Worm (Caenorhabditis elegans) whole organism, early embryonic: ENCODE data around the gene mrpl-1.

ENCODE experiments used
- B0310.2 ChIP-seq: sonication (generic microtip); optimal IDR thresholded peaks from 2 replicates; lab custom pipeline; 2016; ENCODE audit warnings: mild to moderate bottlenecking, missing genetic modification characterization, missing compliant biosample characterization
- ama-1 ChIP-seq: fragments of 150-350 bp; optimal IDR thresholded peaks from 2 replicates; lab custom pipeline; 2014
- ceh-13 ChIP-seq: fragments of 200-800 bp; sonication (Bioruptor generic); optimal IDR thresholded peaks from 2 replicates; lab custom pipeline; 2018; ENCODE audit warnings: mild to moderate bottlenecking, missing genetic modification characterization, missing compliant biosample characterization
- ceh-36 ChIP-seq: sonication (generic microtip); optimal IDR thresholded peaks from 2 replicates; lab custom pipeline; 2016; ENCODE audit warnings: missing genetic modification characterization, inconsistent platforms, missing compliant biosample characterization
- ets-7 ChIP-seq: sonication (generic microtip); optimal IDR thresholded peaks from 2 replicates; lab custom pipeline; 2016; ENCODE audit warnings: missing genotype, missing genetic modification characterization, missing compliant biosample characterization
- flt-1 ChIP-seq: fragments of 200-800 bp; sonication (Bioruptor generic); IDR thresholded peaks from 2 replicates; pipeline ENCODE4 v1.3.6; 2022; ENCODE audit warnings: missing genetic modification characterization, missing compliant biosample characterization
- hmbx-1 ChIP-seq: sonication (generic microtip); optimal IDR thresholded peaks from 2 replicates; lab custom pipeline; 2016; ENCODE audit warnings: mild to moderate bottlenecking, missing genetic modification characterization, missing compliant biosample characterization
- hnd-1 ChIP-seq: sonication (generic microtip); optimal IDR thresholded peaks from 2 replicates; lab custom pipeline; 2016; ENCODE audit warnings: missing genetic modification characterization, missing compliant biosample characterization
- tbx-11 ChIP-seq: fragments of 200-800 bp; sonication (Bioruptor generic); IDR thresholded peaks from 2 replicates; pipeline ENCODE4 v1.3.6; 2022; ENCODE audit warnings: missing genetic modification characterization, missing compliant biosample characterization
- tra-4 ChIP-seq: sonication (generic microtip); optimal IDR thresholded peaks from 2 replicates; lab custom pipeline; 2017; ENCODE audit warnings: missing genetic modification characterization, missing compliant biosample characterization

- no peak for TF ChIP-seq tra-4 (tag; lab: Kevin White, UChicago)
- TF ChIP-seq ets-7 (tag; lab: Kevin White, UChicago): no peak
- no peak for TF ChIP-seq ama-1 (lab: Kevin White, UChicago)
- TF ChIP-seq flt-1 (GFP tag; lab: Robert Waterston, UW): no peak
- TF ChIP-seq ceh-36 (tag; lab: Kevin White, UChicago): no peak
- TF ChIP-seq hnd-1: no peak
- TF ChIP-seq tbx-11: no peak
- TF ChIP-seq hmbx-1 (tag; lab: Kevin White, UChicago): no peak
- no peak for TF ChIP-seq B0310.2
- no peak for TF ChIP-seq ceh-13 (GFP tag; lab: Kevin White, UChicago)
Measured at ce11 chrIV:7731960-7732359, 22.5 kb upstream of the mrpl-1 start, which contains the start of the genes C50F7.9 and C50F7.3.
